Worm (Caenorhabditis elegans): ENCODE measurements around the gene F26D2.3.
A peak's percentile ranks its signal among the peaks of the same experiment; 100 is the strongest.

F26D2.3 gene

ce11 chrV:16401519-16401918, 6.2 kb upstream of the F26D2.3 start, which contains the start of gene F13A7.14 (continued):
- TF ChIP-seq php-3 (GFP tag; IDR thresholded peaks at IDR 0.05) (no peak), nhr-11 (tag; optimal IDR thresholded peaks at IDR 0.05) (no peak), mdl-1 (tag; optimal IDR thresholded peaks at IDR 0.05) (no peak), duxl-1 (tag; optimal IDR thresholded peaks at IDR 0.05; ENCODE audit: poor library complexity) (peak; percentile 85), dpl-1 (GFP tag; optimal IDR thresholded peaks at IDR 0.05) (peak; percentile 99), tag-97 (GFP tag; IDR thresholded peaks at IDR 0.05) (peak; percentile 68; the same call in 1 of the 2 replicates), T26A8.4 (GFP tag; IDR thresholded peaks at IDR 0.05) (no peak), dmd-9 (GFP tag; IDR thresholded peaks at IDR 0.05) (peak; percentile 89), mep-1 (tag; optimal IDR thresholded peaks at IDR 0.05) (no peak), Y75B8A.6 (GFP tag; IDR thresholded peaks at IDR 0.05) (no peak), F49E8.2 (tag; optimal IDR thresholded peaks at IDR 0.05; ENCODE audit: borderline replicate concordance) (peak; percentile 19), ama-1 (optimal IDR thresholded peaks at IDR 0.05) (no peak), rbr-2 (tag; optimal IDR thresholded peaks at IDR 0.05) (peak; percentile 52), mes-2 (tag; optimal IDR thresholded peaks at IDR 0.05; ENCODE audit: poor library complexity, severe bottlenecking) (peak; percentile 100), zip-2 (tag; optimal IDR thresholded peaks at IDR 0.05) (no peak), snpc-1.2 (GFP tag; IDR thresholded peaks at IDR 0.05) (0 out of 2 replicates have a peak, but pooled peaks have one; percentile 32), hmg-1.1 (GFP tag; IDR thresholded peaks at IDR 0.05) (peak; percentile 59), F37D6.2 (tag; optimal IDR thresholded peaks at IDR 0.05) (peak; percentile 33), fkh-10 (GFP tag; optimal IDR thresholded peaks at IDR 0.05) (no peak), Y48G9A.11 (GFP tag; IDR thresholded peaks at IDR 0.05) (peak; percentile 44; the same call in 1 of the 2 replicates), madf-9 (GFP tag; conservative IDR thresholded peaks at IDR 0.05) (peak; percentile 71), nhr-77 (tag; optimal IDR thresholded peaks at IDR 0.05) (no peak), nhr-48 (tag; optimal IDR thresholded peaks at IDR 0.05) (peak; percentile 17), ceh-20 (GFP tag; IDR thresholded peaks at IDR 0.05) (no peak), attf-4 (tag; optimal IDR thresholded peaks at IDR 0.05) (no peak), Y105C5A.15 (GFP tag; IDR thresholded peaks at IDR 0.05) (no peak), ZK337.2 (GFP tag; IDR thresholded peaks at IDR 0.05) (peak; percentile 95)

DNA sequence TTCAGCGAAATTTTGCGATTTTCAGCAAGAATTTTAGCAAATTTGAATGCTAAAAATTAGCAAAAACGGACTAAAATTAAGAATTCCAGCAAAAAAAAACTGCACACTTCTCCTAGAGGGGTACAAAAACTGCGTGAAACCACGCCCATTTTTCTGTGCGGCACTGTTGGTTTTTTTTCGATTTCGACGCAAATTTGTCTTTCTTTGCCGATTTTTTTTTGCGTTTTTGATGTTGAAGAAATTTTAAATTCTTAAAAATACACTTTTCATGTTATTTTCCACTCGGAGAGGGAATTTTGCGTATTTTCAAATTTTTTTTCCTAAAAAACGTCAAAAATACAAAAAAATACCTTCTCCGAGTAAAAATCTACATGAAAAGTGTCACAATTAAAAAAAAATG, 3.8 kb upstream of the F26D2.3 start, which contains the start of gene syp-1:
TSS of gene syp-1 (plus strand) at position 301 of the 400 bp plus-strand sequence.
- TF ChIP-seq Y48G9A.11 (GFP tag; IDR thresholded peaks at IDR 0.05) (no peak), daf-19 (GFP tag; conservative IDR thresholded peaks at IDR 0.05) (no peak), nhr-25 (tag; optimal IDR thresholded peaks at IDR 0.05; ENCODE audit: borderline replicate concordance, insufficient read depth) (no peak), ZK546.5 (tag; optimal IDR thresholded peaks at IDR 0.05) (no peak), nhr-42 (GFP tag; IDR thresholded peaks at IDR 0.05) (no peak)

DNA sequence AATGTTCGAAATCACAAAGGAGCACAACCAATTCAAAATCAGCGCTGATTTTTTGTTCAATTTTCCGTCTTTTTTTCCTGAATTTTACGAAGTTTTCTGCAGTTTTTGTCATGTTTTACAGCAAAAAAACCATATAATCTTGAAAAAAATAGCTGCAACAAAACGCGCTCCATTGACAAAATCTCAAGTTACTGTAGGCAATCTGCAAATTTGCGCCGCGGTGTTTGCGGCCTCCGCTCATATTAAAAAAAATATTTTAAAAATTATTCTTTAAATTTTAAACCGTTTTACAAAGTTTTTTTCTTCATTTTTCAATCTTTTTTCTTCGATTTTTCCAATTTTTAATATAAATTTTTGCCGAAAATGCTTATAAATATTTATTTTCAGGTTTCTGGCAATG, 2.4 kb upstream of the F26D2.3 start:
- TF ChIP-seq fkh-10 (GFP tag; optimal IDR thresholded peaks at IDR 0.05), result no peak
- peak; percentile 75 for TF ChIP-seq lin-38 (GFP tag; IDR thresholded peaks at IDR 0.05)

- TF ChIP-seq dmd-6 (GFP tag; IDR thresholded peaks at IDR 0.05), result no peak
- TF ChIP-seq unc-39 (tag; optimal IDR thresholded peaks at IDR 0.05), result no peak
- TF ChIP-seq unc-62 (GFP tag; optimal IDR thresholded peaks at IDR 0.05 in 1 of 2), result peak in 1 of 2 experiments; percentile 70
- TF ChIP-seq unc-62 (tag; optimal IDR thresholded peaks at IDR 0.05), result no peak
These were observed 1.4 kb upstream of the F26D2.3 start for ce11 chrV:16406357-16406756.
